Fruit fly (Drosophila melanogaster) whole organism, embryonic: ENCODE measurements around the gene CG18675.
A peak's percentile ranks its signal among the peaks of the same experiment; 100 is the strongest.

Experiments
- Blimp-1 ChIP-seq: fragments of 200-800 bp; sonication (Bioruptor generic); optimal IDR thresholded peaks from 3 replicates; lab custom pipeline; 2018; ENCODE audit warnings: missing biosample characterization, missing genetic modification characterization, mild to moderate bottlenecking, moderate library complexity, missing genetic modification reagents
- CG10462 ChIP-seq: fragments of 200-800 bp; sonication (Bioruptor generic); optimal IDR thresholded peaks from 2 replicates; lab custom pipeline; 2016; ENCODE audit warnings: missing biosample characterization, missing genetic modification characterization
- CG12104 ChIP-seq: fragments of 200-800 bp; sonication (Bioruptor generic); optimal IDR thresholded peaks from 3 replicates; lab custom pipeline; 2016; ENCODE audit warnings: missing biosample characterization, missing genetic modification characterization
- CG12236 ChIP-seq: fragments of 200-800 bp; sonication (Bioruptor generic); optimal IDR thresholded peaks from 2 replicates; lab custom pipeline; 2016; ENCODE audit warnings: missing biosample characterization, missing genetic modification characterization
- CG12769 ChIP-seq: fragments of 200-800 bp; sonication (Bioruptor generic); optimal IDR thresholded peaks from 2 replicates; lab custom pipeline; 2019; ENCODE audit warnings: missing biosample characterization, mild to moderate bottlenecking, missing genetic modification characterization, moderate library complexity
- CG13624 ChIP-seq: fragments of 200-800 bp; sonication (Bioruptor generic); optimal IDR thresholded peaks from 2 replicates; lab custom pipeline; 2016; ENCODE audit warnings: missing biosample characterization, missing genetic modification characterization
- CG13775 ChIP-seq: fragments of 200-800 bp; sonication (Bioruptor generic); optimal IDR thresholded peaks from 3 replicates; lab custom pipeline; 2017; ENCODE audit warnings: missing biosample characterization, mild to moderate bottlenecking, missing genetic modification characterization
- CG14441 ChIP-seq: fragments of 200-800 bp; sonication (Bioruptor generic); IDR thresholded peaks from 2 replicates; pipeline ENCODE4 v1.3.6; 2022; ENCODE audit warnings: missing biosample characterization, missing genetic modification characterization
- CG1602 ChIP-seq: fragments of 200-800 bp; sonication (Bioruptor generic); optimal IDR thresholded peaks from 3 replicates; lab custom pipeline; 2016; ENCODE audit warnings: missing biosample characterization, missing genetic modification characterization
- CG2712 ChIP-seq: fragments of 200-800 bp; optimal IDR thresholded peaks from 3 replicates; lab custom pipeline; 2019; ENCODE audit warnings: missing biosample characterization, mild to moderate bottlenecking, missing genetic modification characterization, moderate library complexity
- CG2889 ChIP-seq: fragments of 200-800 bp; sonication (Bioruptor generic); IDR thresholded peaks from 3 replicates; pipeline ENCODE4 v1.3.6; 2022; ENCODE audit warnings: missing biosample characterization, missing genetic modification characterization
- CG31441 ChIP-seq: fragments of 200-800 bp; sonication (Bioruptor generic); IDR thresholded peaks from 2 replicates; pipeline ENCODE4 v1.3.6; 2022; ENCODE audit warnings: missing biosample characterization, missing genetic modification characterization
- CG3995 ChIP-seq: fragments of 200-800 bp; sonication (Bioruptor generic); optimal IDR thresholded peaks from 3 replicates; lab custom pipeline; 2016; ENCODE audit warnings: missing biosample characterization, missing genetic modification characterization
- CG4404 ChIP-seq: fragments of 200-800 bp; sonication (Bioruptor generic); IDR thresholded peaks from 2 replicates; pipeline ENCODE4 v1.3.6; 2022; ENCODE audit warnings: missing biosample characterization, missing genetic modification characterization
- CG6272 ChIP-seq: fragments of 200-800 bp; sonication (Bioruptor generic); IDR thresholded peaks from 2 replicates; pipeline ENCODE4 v1.3.6; 2022; ENCODE audit warnings: missing biosample characterization, missing genetic modification characterization
- CG6683 ChIP-seq: fragments of 200-800 bp; sonication (Bioruptor generic); optimal IDR thresholded peaks from 2 replicates; lab custom pipeline; 2017; ENCODE audit warnings: missing biosample characterization, mild to moderate bottlenecking, missing genetic modification characterization, missing genetic modification reagents
- CG6765 ChIP-seq: fragments of 200-800 bp; sonication (Bioruptor generic); optimal IDR thresholded peaks from 3 replicates; lab custom pipeline; 2017; ENCODE audit warnings: missing biosample characterization, mild to moderate bottlenecking, missing genetic modification characterization
- CG7271 ChIP-seq: fragments of 200-800 bp; sonication (Bioruptor generic); optimal IDR thresholded peaks from 2 replicates; lab custom pipeline; 2018; ENCODE audit warnings: missing biosample characterization, mild to moderate bottlenecking, missing genetic modification characterization, moderate library complexity
- CG8388 ChIP-seq: fragments of 200-800 bp; sonication (Bioruptor generic); optimal IDR thresholded peaks from 2 replicates; lab custom pipeline; 2019; ENCODE audit warnings: missing biosample characterization, mild to moderate bottlenecking, missing genetic modification characterization, moderate library complexity
- CG9876 ChIP-seq: fragments of 200-800 bp; sonication (Bioruptor generic); optimal IDR thresholded peaks from 2 replicates; lab custom pipeline; 2016; ENCODE audit warnings: missing biosample characterization, missing genetic modification characterization
- Dbx ChIP-seq: fragments of 200-800 bp; sonication (Bioruptor generic); IDR thresholded peaks from 3 replicates; pipeline ENCODE4 v1.3.6; 2022; ENCODE audit warnings: missing biosample characterization, missing genetic modification characterization
- Dll ChIP-seq: fragments of 200-800 bp; sonication (Bioruptor generic); IDR thresholded peaks from 4 replicates; pipeline ENCODE4 v1.3.6; 2022; ENCODE audit warnings: missing biosample characterization, missing genetic modification characterization; ENCODE audit not compliant: partially characterized antibody
- E2f2 ChIP-seq: fragments of 200-800 bp; sonication (Bioruptor generic); IDR thresholded peaks from 2 replicates; pipeline ENCODE4 v1.3.6; 2022; ENCODE audit warnings: missing biosample characterization, missing genetic modification characterization
- ERR ChIP-seq: fragments of 200-800 bp; sonication (Bioruptor generic); optimal IDR thresholded peaks from 2 replicates; lab custom pipeline; 2016; ENCODE audit warnings: missing biosample characterization, missing genetic modification characterization
- Jarid2 ChIP-seq: fragments of 200-800 bp; sonication (Bioruptor generic); optimal IDR thresholded peaks from 3 replicates; lab custom pipeline; 2017; ENCODE audit warnings: mild to moderate bottlenecking, missing biosample characterization, missing genetic modification reagents, missing genetic modification characterization
- MESR4 ChIP-seq: fragments of 200-800 bp; sonication (Bioruptor generic); optimal IDR thresholded peaks from 2 replicates; lab custom pipeline; 2018; ENCODE audit warnings: missing biosample characterization, mild to moderate bottlenecking, missing genetic modification characterization, moderate library complexity
- Mad ChIP-seq: fragments of 200-800 bp; sonication (Bioruptor generic); optimal IDR thresholded peaks from 2 replicates; lab custom pipeline; 2016; ENCODE audit warnings: missing biosample characterization, missing genetic modification characterization
- Nf-YA ChIP-seq: fragments of 200-800 bp; sonication (Bioruptor generic); IDR thresholded peaks from 2 replicates; pipeline ENCODE4 v1.3.6; 2022; ENCODE audit warnings: missing biosample characterization, missing genetic modification characterization
- Ptx1 ChIP-seq: fragments of 200-800 bp; sonication (Bioruptor generic); IDR thresholded peaks from 2 replicates; pipeline ENCODE4 v1.3.6; 2022; ENCODE audit warnings: missing biosample characterization, missing genetic modification characterization
- Sox102F ChIP-seq: fragments of 200-800 bp; sonication (Bioruptor generic); optimal IDR thresholded peaks from 2 replicates; lab custom pipeline; 2018; ENCODE audit warnings: missing biosample characterization, mild to moderate bottlenecking, missing genetic modification characterization, moderate library complexity
- Ssrp ChIP-seq: fragments of 200-800 bp; sonication (Bioruptor generic); optimal IDR thresholded peaks from 2 replicates; lab custom pipeline; 2018; ENCODE audit warnings: missing biosample characterization, mild to moderate bottlenecking, missing genetic modification characterization, moderate library complexity
- Xbp1 ChIP-seq: fragments of 200-800 bp; sonication (Bioruptor generic); optimal IDR thresholded peaks from 3 replicates; lab custom pipeline; 2016; ENCODE audit warnings: missing biosample characterization, mild to moderate bottlenecking, missing genetic modification characterization
- al ChIP-seq: fragments of 200-800 bp; sonication (Bioruptor generic); IDR thresholded peaks from 2 replicates; pipeline ENCODE4 v1.3.6; 2022; ENCODE audit warnings: missing biosample characterization, missing genetic modification characterization
- amos ChIP-seq: fragments of 200-800 bp; sonication (Bioruptor generic); IDR thresholded peaks from 2 replicates; pipeline ENCODE4 v1.3.6; 2022; ENCODE audit warnings: missing biosample characterization, missing genetic modification characterization; ENCODE audit not compliant: partially characterized antibody
- bigmax ChIP-seq: fragments of 200-800 bp; sonication (Bioruptor generic); optimal IDR thresholded peaks from 2 replicates; lab custom pipeline; 2018; ENCODE audit warnings: missing biosample characterization, mild to moderate bottlenecking, missing genetic modification characterization
- bowl ChIP-seq: fragments of 200-800 bp; sonication (Bioruptor generic); IDR thresholded peaks from 2 replicates; pipeline ENCODE4 v1.3.6; 2022; ENCODE audit warnings: missing biosample characterization, missing genetic modification characterization
- cad ChIP-seq: fragments of >200 bp; optimal IDR thresholded peaks from 2 replicates; lab custom pipeline; 2017; ENCODE audit warnings: missing biosample characterization, missing genetic modification characterization
- cas ChIP-seq: fragments of 200-800 bp; sonication (Bioruptor generic); IDR thresholded peaks from 2 replicates; pipeline ENCODE4 v1.3.6; 2022; ENCODE audit warnings: missing biosample characterization, missing genetic modification characterization
- dysf ChIP-seq: fragments of 200-800 bp; sonication (Bioruptor generic); IDR thresholded peaks from 3 replicates; pipeline ENCODE4 v1.3.6; 2022; ENCODE audit warnings: missing biosample characterization, missing genetic modification characterization
- en ChIP-seq: fragments of 200-800 bp; sonication (Bioruptor generic); optimal IDR thresholded peaks from 2 replicates; lab custom pipeline; 2016; ENCODE audit warnings: missing biosample characterization, missing genetic modification characterization
- hkb ChIP-seq, 2 experiments: fragments of 200-800 bp in 1 of 2; fragments of >200 bp in 1 of 2; sonication (Bioruptor generic) in 1 of 2; IDR thresholded peaks in 1 of 2; optimal IDR thresholded peaks in 1 of 2; 2 replicates each; pipeline versions ENCODE4 v1.3.6 to Lab custom; 2017 to 2022; ENCODE audit warnings: missing biosample characterization in 1 of 2, missing genetic modification characterization in 1 of 2
- hth ChIP-seq: fragments of >200 bp; optimal IDR thresholded peaks from 2 replicates; lab custom pipeline; 2017; ENCODE audit warnings: inconsistent platforms
- pum ChIP-seq: fragments of 200-800 bp; sonication (Bioruptor generic); optimal IDR thresholded peaks from 2 replicates; lab custom pipeline; 2016; ENCODE audit warnings: missing biosample characterization, missing genetic modification characterization
- sima ChIP-seq: fragments of 200-800 bp; sonication (Bioruptor generic); optimal IDR thresholded peaks from 2 replicates; lab custom pipeline; 2016; ENCODE audit warnings: missing biosample characterization, missing genetic modification characterization
- slp2 ChIP-seq: fragments of 200-800 bp; sonication (Bioruptor generic); optimal IDR thresholded peaks from 2 replicates; lab custom pipeline; 2016; ENCODE audit warnings: missing biosample characterization, missing genetic modification characterization
- ttk ChIP-seq: fragments of 200-800 bp; sonication (Bioruptor generic); IDR thresholded peaks from 2 replicates; pipeline ENCODE4 v2.1.2; 2022; ENCODE audit warnings: missing biosample characterization, missing genetic modification characterization
- wek ChIP-seq: fragments of 200-800 bp; sonication (Bioruptor generic); optimal IDR thresholded peaks from 3 replicates; lab custom pipeline; 2018; ENCODE audit warnings: missing biosample characterization, mild to moderate bottlenecking, missing genetic modification characterization, moderate library complexity
- wor ChIP-seq: fragments of 200-800 bp; sonication (Bioruptor generic); IDR thresholded peaks from 2 replicates; pipeline ENCODE4 v1.3.6; 2022; ENCODE audit warnings: missing biosample characterization, missing genetic modification characterization
- yki ChIP-seq: fragments of >200 bp; optimal IDR thresholded peaks from 3 replicates; lab custom pipeline; 2018
- z ChIP-seq: fragments of 200-800 bp; sonication (Bioruptor generic); IDR thresholded peaks from 3 replicates; pipeline ENCODE4 v1.3.6; 2022; ENCODE audit warnings: missing biosample characterization, missing genetic modification characterization

Gene CG18675

DNA sequence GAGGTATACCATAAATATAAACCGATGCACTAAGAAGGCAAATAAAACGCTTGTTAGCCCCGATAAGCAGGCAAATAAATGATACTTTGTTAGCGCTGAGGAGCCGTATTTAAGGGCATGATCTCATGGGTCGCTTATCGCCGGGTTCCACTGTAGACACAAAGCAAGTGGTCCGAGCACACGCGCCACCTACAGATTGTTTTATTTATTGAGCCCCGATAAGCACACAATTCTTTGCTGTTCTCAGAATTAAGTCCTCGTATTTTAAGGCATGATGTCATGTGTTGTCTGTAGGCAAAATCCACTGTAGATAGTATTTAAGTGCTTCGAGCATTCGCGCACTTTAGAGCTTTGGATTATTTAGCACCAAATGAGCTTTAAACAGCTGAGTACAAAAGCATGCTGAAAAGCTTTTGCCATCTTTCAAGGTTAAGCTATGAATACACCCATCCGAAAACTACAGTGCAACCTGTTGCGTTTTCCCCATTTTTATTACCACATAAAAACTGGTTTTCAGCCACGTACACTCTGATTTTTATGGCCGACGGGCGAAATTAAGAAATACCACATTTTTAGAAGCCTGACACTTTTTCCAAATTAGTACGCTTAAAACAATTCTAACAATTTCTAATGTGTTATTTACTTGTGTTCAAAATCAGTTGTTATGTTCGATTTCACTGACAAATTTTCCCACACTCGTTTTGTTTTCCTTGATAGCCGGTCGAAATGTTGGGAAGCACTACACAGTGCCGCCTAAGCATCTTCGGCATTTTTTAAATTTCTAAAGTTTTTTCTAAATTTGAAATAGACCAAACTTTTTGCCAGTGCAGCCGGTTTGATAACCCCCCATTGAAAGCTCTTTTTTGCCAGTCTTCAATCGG is 66.0 kb downstream of the CG18675 start, which contains the start of gene Sqor (continued):
- TF ChIP-seq hkb (optimal IDR thresholded peaks at IDR 0.05; lab: Kevin White, UChicago) (no peak), hkb (GFP tag; IDR thresholded peaks at IDR 0.05; lab: Robert Waterston, UW) (peak; percentile 85), CG13775 (peak; percentile 81), Sox102F (GFP tag; lab: Kevin White, UChicago) (peak; percentile 89), CG12236 (peak; percentile 27), CG6683 (GFP tag; lab: Kevin White, UChicago) (peak; percentile 60), CG9876 (GFP tag; lab: Kevin White, UChicago) (peak; percentile 88), slp2 (peak; percentile 86), CG3995 (GFP tag; lab: Kevin White, UChicago) (peak; percentile 63), en (GFP tag; lab: Kevin White, UChicago) (peak; percentile 75), CG7271 (no peak), hth (no peak), Ptx1 (GFP tag; lab: Robert Waterston, UW) (peak; percentile 75), Jarid2 (GFP tag; lab: Kevin White, UChicago) (peak; percentile 54), sima (GFP tag; lab: Kevin White, UChicago) (peak; percentile 53), CG12104 (GFP tag; lab: Kevin White, UChicago) (peak; percentile 74), Blimp-1 (GFP tag; lab: Kevin White, UChicago) (peak; percentile 62), bowl (GFP tag; lab: Robert Waterston, UW) (peak; percentile 61), E2f2 (GFP tag; lab: Robert Waterston, UW) (peak; percentile 59), wor (GFP tag; lab: Robert Waterston, UW) (peak; percentile 70), CG8388 (GFP tag; lab: Kevin White, UChicago) (peak; percentile 68), pum (GFP tag; lab: Kevin White, UChicago) (peak; percentile 84), CG4404 (GFP tag; lab: Robert Waterston, UW) (peak; percentile 46), CG10462 (GFP tag; lab: Kevin White, UChicago) (peak; percentile 78), CG2712 (tag; lab: Kevin White, UChicago) (peak; percentile 79), wek (peak; percentile 58), Dll (GFP tag; lab: Robert Waterston, UW) (no peak), dysf (peak; percentile 85), CG14441 (GFP tag; lab: Robert Waterston, UW) (peak; percentile 80), ttk (GFP tag; lab: Robert Waterston, UW) (peak; percentile 65), yki (lab: Kevin White, UChicago) (no peak), CG1602 (GFP tag; lab: Kevin White, UChicago) (peak; percentile 66), ERR (GFP tag; lab: Kevin White, UChicago) (peak; percentile 85), CG6765 (GFP tag; lab: Kevin White, UChicago) (peak; percentile 86), cas (GFP tag; lab: Robert Waterston, UW) (peak; percentile 74), Mad (GFP tag; lab: Kevin White, UChicago) (peak; percentile 76), Nf-YA (GFP tag; lab: Robert Waterston, UW) (peak; percentile 75), cad (GFP tag; lab: Kevin White, UChicago) (no peak), Dbx (GFP tag; lab: Robert Waterston, UW) (peak; percentile 73), CG2889 (GFP tag; lab: Robert Waterston, UW) (peak; percentile 58; the same call in 2 of the 3 replicates), Ssrp (tag; lab: Kevin White, UChicago) (peak; percentile 79), CG6272 (peak; percentile 62), z (GFP tag; lab: Robert Waterston, UW) (no peak), al (GFP tag; lab: Robert Waterston, UW) (peak; percentile 83), amos (GFP tag; lab: Robert Waterston, UW) (peak; percentile 36; the same call in 1 of the 2 replicates), CG31441 (GFP tag; lab: Robert Waterston, UW) (peak; percentile 76), CG12769 (tag; lab: Kevin White, UChicago) (peak; percentile 90), MESR4 (GFP tag; lab: Kevin White, UChicago) (no peak), Xbp1 (GFP tag; lab: Kevin White, UChicago) (peak; percentile 88), CG13624 (GFP tag; lab: Kevin White, UChicago) (peak; percentile 81), bigmax (no peak)
